Fruit fly (Drosophila melanogaster) whole organism, pupa: ENCODE measurements around the gene mbt.

Source experiments
- CG12605 ChIP-seq: fragments of 200-800 bp; sonication (Bioruptor generic); IDR thresholded peaks from 2 replicates; pipeline ENCODE4 v1.3.6; 2022; ENCODE audit warnings: missing biosample characterization, missing genetic modification characterization
- CG15710 ChIP-seq: fragments of 200-800 bp; sonication (Bioruptor generic); optimal IDR thresholded peaks from 2 replicates; lab custom pipeline; 2018; ENCODE audit warnings: missing biosample characterization, mild to moderate bottlenecking, missing genetic modification characterization, moderate library complexity
- CG32121 ChIP-seq: fragments of 200-800 bp; sonication (Bioruptor generic); IDR thresholded peaks from 2 replicates; pipeline ENCODE4 v1.3.6; 2022; ENCODE audit warnings: missing biosample characterization, missing genetic modification characterization
- CG4496 ChIP-seq: fragments of 200-800 bp; sonication (Bioruptor generic); IDR thresholded peaks from 3 replicates; pipeline ENCODE4 v1.3.6; 2022; ENCODE audit warnings: missing biosample characterization, missing genetic modification characterization
- EcR ChIP-seq: fragments of 200-800 bp; sonication (Bioruptor generic); optimal IDR thresholded peaks from 3 replicates; lab custom pipeline; 2019; ENCODE audit warnings: missing biosample characterization, missing genetic modification characterization, mild to moderate bottlenecking, moderate library complexity, missing genetic modification reagents
- Snoo ChIP-seq: fragments of 200-800 bp; sonication (Bioruptor generic); optimal IDR thresholded peaks from 3 replicates; lab custom pipeline; 2017; ENCODE audit warnings: missing biosample characterization, mild to moderate bottlenecking, missing genetic modification characterization, inconsistent platforms
- fd96Ca ChIP-seq: fragments of 200-800 bp; sonication (Bioruptor generic); IDR thresholded peaks from 3 replicates; pipeline ENCODE4 v1.3.6; 2022; ENCODE audit warnings: missing biosample characterization, missing genetic modification characterization
- gl ChIP-seq: fragments of 200-800 bp; sonication (Bioruptor generic); optimal IDR thresholded peaks from 2 replicates; lab custom pipeline; 2018; ENCODE audit warnings: missing biosample characterization, mild to moderate bottlenecking, missing genetic modification characterization
- rn ChIP-seq: fragments of 200-800 bp; sonication (Bioruptor generic); IDR thresholded peaks from 2 replicates; pipeline ENCODE4 v1.3.6; 2022; ENCODE audit warnings: missing biosample characterization, missing genetic modification characterization

DNA sequence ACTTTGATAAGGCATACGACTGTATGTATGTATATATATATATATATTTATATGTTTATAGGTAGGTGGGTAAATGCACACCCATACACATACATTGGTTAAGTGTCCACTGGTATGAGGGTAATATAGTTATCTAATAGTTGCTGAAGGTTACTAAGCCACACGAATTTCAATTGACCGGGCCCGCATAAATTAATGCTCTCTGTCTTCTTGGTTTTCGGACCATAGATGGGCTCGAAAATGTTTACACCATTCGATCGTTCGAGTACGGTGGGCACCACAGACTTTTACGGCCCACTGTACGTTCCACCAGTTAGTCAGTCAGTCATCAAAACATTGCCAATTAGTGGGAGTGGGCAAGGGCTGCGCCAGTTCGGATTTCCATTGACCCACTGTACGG is 15.1 kb upstream of the mbt start:
- TF ChIP-seq gl (tag; lab: Kevin White, UChicago), result no peak
- TF ChIP-seq CG32121 (GFP tag; lab: Robert Waterston, UW), result no peak
- TF ChIP-seq rn (GFP tag; lab: Robert Waterston, UW), result no peak
- no peak for TF ChIP-seq Snoo (tag; lab: Kevin White, UChicago)
- no peak for TF ChIP-seq EcR (GFP tag; lab: Kevin White, UChicago)
- no peak for TF ChIP-seq CG15710 (tag; lab: Kevin White, UChicago)
- no peak for TF ChIP-seq CG4496
- no peak for TF ChIP-seq CG12605 (GFP tag; lab: Robert Waterston, UW)
- TF ChIP-seq fd96Ca (GFP tag; lab: Robert Waterston, UW), result no peak
